Worm (Caenorhabditis elegans): ENCODE results near the gene F45E10.2.

F45E10.2 gene

DNA sequence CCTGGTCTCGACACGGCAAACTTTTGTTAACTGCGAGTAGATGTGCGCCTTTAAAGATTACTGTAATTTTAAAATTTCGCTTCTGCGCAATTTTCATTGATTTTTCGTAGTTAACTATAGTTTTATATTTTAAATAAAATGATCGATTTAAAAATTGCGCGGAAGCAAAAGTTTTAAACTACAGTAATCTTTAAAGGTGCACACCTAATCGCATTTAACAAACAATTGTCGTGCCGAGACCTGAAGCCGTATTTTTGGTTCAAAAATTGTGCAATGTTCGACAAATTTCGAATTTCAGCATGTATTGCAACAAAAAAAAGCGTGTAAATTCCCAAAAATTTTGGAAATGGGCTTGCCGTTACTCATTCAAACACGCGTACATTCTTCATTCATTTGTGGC lies 39.3 kb upstream of the F45E10.2 start:
- TF ChIP-seq unc-130 (tag; optimal IDR thresholded peaks at IDR 0.05) (no peak), isw-1 (GFP tag; IDR thresholded peaks at IDR 0.05) (no peak), zip-4 (GFP tag; optimal IDR thresholded peaks at IDR 0.05) (no peak), unc-86 (tag; optimal IDR thresholded peaks at IDR 0.05) (no peak)

DNA sequence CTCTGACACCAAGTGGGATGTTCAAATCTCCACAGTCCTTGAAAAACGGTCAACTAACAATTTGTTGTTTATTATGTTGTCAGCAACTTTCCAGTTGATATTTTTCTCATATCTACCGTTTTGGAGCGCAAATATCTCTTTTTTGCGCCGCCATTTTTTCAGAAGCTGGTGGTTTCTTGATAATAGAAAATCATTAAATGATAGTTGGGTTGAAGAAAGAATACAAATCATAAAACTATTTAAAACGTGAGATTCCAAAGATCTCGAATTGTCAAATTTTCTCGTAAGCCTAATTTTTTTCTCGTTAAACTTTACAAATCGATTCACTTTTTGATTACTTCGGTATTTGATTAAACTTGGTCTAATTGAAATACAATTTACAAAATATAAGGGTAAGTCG lies 37.3 kb upstream of the F45E10.2 start, which contains the start of gene rpl-42:
Gene rpl-42 (plus strand): TSS at position 301 of the 400 bp plus-strand sequence.
- no peak for TF ChIP-seq snpc-4 (tag; optimal IDR thresholded peaks at IDR 0.05)
- no peak for TF ChIP-seq zag-1 (tag; optimal IDR thresholded peaks at IDR 0.05)
- TF ChIP-seq blmp-1 (tag; optimal IDR thresholded peaks at IDR 0.05) = no peak
- no peak for TF ChIP-seq nhr-76 (tag; optimal IDR thresholded peaks at IDR 0.05)

DNA sequence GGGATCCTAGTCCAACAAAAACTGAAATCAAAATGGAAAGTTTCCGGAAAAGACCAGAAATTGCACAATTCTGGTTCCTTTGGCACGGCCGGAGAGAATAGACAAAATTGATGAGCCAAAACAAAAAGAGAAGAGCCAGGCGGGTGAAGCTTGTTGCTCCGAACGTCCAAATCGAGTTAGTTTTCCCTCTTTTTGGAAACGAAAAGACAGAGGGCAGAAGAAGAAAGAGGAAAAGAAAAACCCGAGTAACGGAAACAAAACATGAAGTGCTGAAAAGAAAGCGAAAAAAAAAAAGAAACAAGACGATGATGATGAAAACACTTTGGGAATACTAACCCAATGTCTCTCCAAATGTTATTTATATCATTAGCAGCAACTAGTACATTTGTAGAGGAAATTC lies 36.5 kb upstream of the F45E10.2 start:
- TF ChIP-seq fkh-10 (GFP tag; optimal IDR thresholded peaks at IDR 0.05) = peak; percentile 75
- TF ChIP-seq fkh-4 (tag; optimal IDR thresholded peaks at IDR 0.05; ENCODE audit: borderline replicate concordance) = no peak
- no peak for TF ChIP-seq rnt-1 (tag; optimal IDR thresholded peaks at IDR 0.05)
- TF ChIP-seq lin-14 (GFP tag; optimal IDR thresholded peaks at IDR 0.05) = peak; percentile 69
- TF ChIP-seq elt-2 (tag; optimal IDR thresholded peaks at IDR 0.05) = no peak

DNA sequence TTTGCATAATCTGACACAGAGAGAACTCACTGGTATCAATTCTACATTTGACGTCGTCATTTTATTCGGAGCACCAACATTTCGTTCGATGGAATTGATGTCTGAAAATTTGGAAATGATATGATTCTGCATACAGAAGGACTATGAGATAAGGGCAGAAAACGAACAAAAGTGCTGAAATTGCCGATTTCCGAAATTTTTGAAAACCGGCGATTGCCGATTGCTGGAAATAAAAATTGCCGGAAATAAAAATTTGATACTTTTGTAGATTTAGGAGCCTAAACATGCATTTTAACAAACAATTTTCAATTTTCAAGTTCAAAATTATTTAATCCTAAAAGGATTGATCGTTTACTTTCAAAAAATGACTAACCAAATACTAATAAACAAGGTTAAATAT lies 34.2 kb upstream of the F45E10.2 start, which contains the start of gene unc-53:
Gene unc-53 (minus strand): TSS at position 101 of the 400 bp plus-strand sequence.
- TF ChIP-seq dpl-1 (GFP tag; optimal IDR thresholded peaks at IDR 0.05) (no peak), pax-3 (tag; optimal IDR thresholded peaks at IDR 0.05) (no peak), F16B12.6 (tag; optimal IDR thresholded peaks at IDR 0.05) (no peak), lin-14 (GFP tag; optimal IDR thresholded peaks at IDR 0.05) (no peak)

DNA sequence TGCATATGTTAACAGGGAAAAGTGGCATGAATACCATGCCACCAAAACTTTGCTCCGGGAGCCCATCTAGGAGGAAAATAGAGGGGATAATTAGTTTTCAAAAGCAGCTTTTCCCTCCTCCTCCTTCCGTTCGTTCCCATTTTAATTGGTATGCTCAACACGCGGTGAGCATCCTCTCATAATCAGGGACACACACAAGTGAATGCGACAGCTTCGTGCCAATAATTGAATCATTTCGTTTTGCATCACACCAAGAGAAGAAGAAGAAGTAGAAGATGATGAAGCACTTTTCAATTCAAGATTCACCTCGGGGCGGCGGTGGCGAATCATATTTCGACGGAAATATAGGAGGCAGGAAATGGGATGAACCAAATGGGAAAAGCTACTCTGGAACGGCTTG lies 33.0 kb upstream of the F45E10.2 start:
- no peak for TF ChIP-seq nhr-90 (tag; optimal IDR thresholded peaks at IDR 0.05; ENCODE audit: poor library complexity)
- TF ChIP-seq rnt-1 (tag; optimal IDR thresholded peaks at IDR 0.05) = no peak
- peak; percentile 6 for TF ChIP-seq lin-14 (GFP tag; optimal IDR thresholded peaks at IDR 0.05)
- no peak for TF ChIP-seq alr-1 (tag; optimal IDR thresholded peaks at IDR 0.05; ENCODE audit: borderline replicate concordance)
- TF ChIP-seq pag-3 (tag; optimal IDR thresholded peaks at IDR 0.05; ENCODE audit: borderline replicate concordance, insufficient read depth) = no peak

DNA sequence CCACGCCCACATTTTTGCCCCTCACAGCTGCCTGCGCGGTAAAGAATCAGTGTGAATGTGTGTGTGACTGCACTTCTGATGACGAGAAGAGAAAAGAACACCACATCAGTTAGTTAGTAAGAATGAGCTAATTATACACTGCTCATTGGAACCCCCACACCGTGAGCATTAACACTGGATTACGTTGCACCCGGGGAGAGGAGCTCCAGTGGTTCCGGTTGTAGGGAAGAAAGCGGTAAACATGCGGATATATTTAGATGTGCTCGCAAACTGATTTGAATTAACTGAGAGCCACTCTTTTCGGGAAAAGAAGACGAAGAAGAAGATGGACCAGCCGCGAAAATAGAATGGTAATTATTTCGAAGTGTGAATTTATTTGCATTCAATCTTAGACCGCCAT lies 31.6 kb upstream of the F45E10.2 start:
- TF ChIP-seq fkh-8 (tag; optimal IDR thresholded peaks at IDR 0.05) (no peak), fkh-10 (GFP tag; optimal IDR thresholded peaks at IDR 0.05) (no peak), dpl-1 (GFP tag; optimal IDR thresholded peaks at IDR 0.05) (no peak), ceh-8 (GFP tag; optimal IDR thresholded peaks at IDR 0.05) (no peak), Y116A8C.19 (tag; optimal IDR thresholded peaks at IDR 0.05; ENCODE audit: borderline replicate concordance) (no peak), lin-39 (tag; optimal IDR thresholded peaks at IDR 0.05) (no peak), nhr-77 (tag; optimal IDR thresholded peaks at IDR 0.05) (no peak), egl-27 (tag; optimal IDR thresholded peaks at IDR 0.05) (no peak), lir-3 (tag; optimal IDR thresholded peaks at IDR 0.05; ENCODE audit: poor library complexity) (no peak), efl-1 (optimal IDR thresholded peaks at IDR 0.05) (no peak), efl-1 (GFP tag; optimal IDR thresholded peaks at IDR 0.05 in 1 of 2) (no peak), aha-1 (tag; optimal IDR thresholded peaks at IDR 0.05) (no peak), nhr-20 (tag; optimal IDR thresholded peaks at IDR 0.05) (no peak), lin-14 (GFP tag; optimal IDR thresholded peaks at IDR 0.05) (no peak), sptf-1 (tag; optimal IDR thresholded peaks at IDR 0.05) (no peak), xbp-1 (tag; optimal IDR thresholded peaks at IDR 0.05) (no peak)
